Fruit fly (Drosophila melanogaster): ENCODE measurements around the gene CG14011.

Gene CG14011

dm6 chr2L:5537063-5537462, 43.9 kb downstream of the CG14011 start:
- no peak for TF ChIP-seq yki (optimal IDR thresholded peaks at IDR 0.05)
- TF ChIP-seq CG10565 (GFP tag; optimal IDR thresholded peaks at IDR 0.05) = no peak
- TF ChIP-seq Pdp1 (GFP tag; optimal IDR thresholded peaks at IDR 0.05) = peak in 1 of 2 experiments; percentile 85
- TF ChIP-seq CG7556 (GFP tag; optimal IDR thresholded peaks at IDR 0.05) = no peak
- no peak for TF ChIP-seq lov (optimal IDR thresholded peaks at IDR 0.05)
- TF ChIP-seq lov (GFP tag; IDR thresholded peaks at IDR 0.05) = no peak
- TF ChIP-seq H15 (GFP tag; IDR thresholded peaks at IDR 0.05) = no peak
- TF ChIP-seq aop (GFP tag; IDR thresholded peaks at IDR 0.05) = no peak
- no peak for TF ChIP-seq pita (GFP tag; optimal IDR thresholded peaks at IDR 0.05)
- no peak for TF ChIP-seq CG14014 (GFP tag; IDR thresholded peaks at IDR 0.05)
- no peak for TF ChIP-seq cg (GFP tag; optimal IDR thresholded peaks at IDR 0.05)
- peak; percentile 48 for TF ChIP-seq Dp (GFP tag; optimal IDR thresholded peaks at IDR 0.05)
- TF ChIP-seq sens (GFP tag) = no peak
- TF ChIP-seq E2f2 (GFP tag; IDR thresholded peaks at IDR 0.05) = peak; percentile 54
- no peak for TF ChIP-seq CG18764 (GFP tag; optimal IDR thresholded peaks at IDR 0.05)
- no peak for TF ChIP-seq CG1647 (GFP tag; optimal IDR thresholded peaks at IDR 0.05)
- TF ChIP-seq CG15601 (tag; optimal IDR thresholded peaks at IDR 0.05) = no peak
- TF ChIP-seq ttk (GFP tag; IDR thresholded peaks at IDR 0.05) = no peak
- TF ChIP-seq Awh (GFP tag; IDR thresholded peaks at IDR 0.05) = no peak
- no peak for TF ChIP-seq Usf (GFP tag; optimal IDR thresholded peaks at IDR 0.05)
- TF ChIP-seq CG12236 (GFP tag; optimal IDR thresholded peaks at IDR 0.05) = no peak
- TF ChIP-seq wdn (GFP tag; IDR thresholded peaks at IDR 0.05) = no peak
- no peak for TF ChIP-seq Dad (GFP tag; optimal IDR thresholded peaks at IDR 0.05)
- TF ChIP-seq CG7963 (GFP tag; IDR thresholded peaks at IDR 0.05; ENCODE audit: partially characterized antibody) = no peak
- no peak for TF ChIP-seq CG1603 (tag; optimal IDR thresholded peaks at IDR 0.05)
- no peak for TF ChIP-seq tgo (GFP tag; IDR thresholded peaks at IDR 0.05)
- no peak for TF ChIP-seq otp (GFP tag; IDR thresholded peaks at IDR 0.05)
- no peak for TF ChIP-seq onecut (GFP tag; IDR thresholded peaks at IDR 0.05)

dm6 chr2L:5536658-5537057, 44.3 kb downstream of the CG14011 start, which contains the start of gene tomb:
TSS of gene tomb (minus strand) at chr2L:5536758.
- TF ChIP-seq HmgD (GFP tag; optimal IDR thresholded peaks at IDR 0.05) (no peak), CG3281 (GFP tag; optimal IDR thresholded peaks at IDR 0.05) (no peak), unpg (GFP tag; optimal IDR thresholded peaks at IDR 0.05) (no peak), bigmax (GFP tag; optimal IDR thresholded peaks at IDR 0.05) (no peak)

- TF ChIP-seq NFAT (GFP tag; IDR thresholded peaks at IDR 0.05) (no peak; the same call in 1 of the 2 replicates), zen2 (GFP tag; IDR thresholded peaks at IDR 0.05; ENCODE audit: partially characterized antibody) (peak; percentile 68; the same call in 2 of the 3 replicates), pros (GFP tag; optimal IDR thresholded peaks at IDR 0.05) (no peak), Dad (GFP tag; optimal IDR thresholded peaks at IDR 0.05) (no peak), CG1832 (GFP tag; optimal IDR thresholded peaks at IDR 0.05) (no peak), HHEX (GFP tag; optimal IDR thresholded peaks at IDR 0.05) (no peak), zen (tag; optimal IDR thresholded peaks at IDR 0.05) (no peak), CG9609 (GFP tag; optimal IDR thresholded peaks at IDR 0.05) (no peak), gce (GFP tag; IDR thresholded peaks at IDR 0.05) (no peak), Meics (GFP tag; optimal IDR thresholded peaks at IDR 0.05) (no peak), Stat92E (GFP tag; optimal IDR thresholded peaks at IDR 0.05) (no peak), CG30403 (GFP tag; optimal IDR thresholded peaks at IDR 0.05) (no peak), rib (GFP tag; IDR thresholded peaks at IDR 0.05) (no peak), CG7745 (tag; optimal IDR thresholded peaks at IDR 0.05) (no peak), Ptx1 (GFP tag; IDR thresholded peaks at IDR 0.05) (0 out of 2 replicates have a peak, but pooled peaks have one; percentile 16), gem (tag; optimal IDR thresholded peaks at IDR 0.05) (no peak), dysf (GFP tag; IDR thresholded peaks at IDR 0.05) (no peak), Tbp (GFP tag; optimal IDR thresholded peaks at IDR 0.05) (no peak), tgo (GFP tag; IDR thresholded peaks at IDR 0.05) (no peak), tio (GFP tag; optimal IDR thresholded peaks at IDR 0.05) (no peak), Xrp1 (GFP tag; IDR thresholded peaks at IDR 0.05) (no peak), E2f2 (GFP tag; IDR thresholded peaks at IDR 0.05) (peak; percentile 74)
Measured at dm6 chr2L:5532061-5532460, 48.9 kb downstream of the CG14011 start, which contains the start of gene Coq6. TSS of gene Coq6 (minus strand) at chr2L:5532223.
